Worm (Caenorhabditis elegans): ENCODE data around the gene tag-307.

Gene tag-307

ce11 chrIII:7823285-7823684 is 33.8 kb downstream of the tag-307 start:
- TF ChIP-seq lin-13 (GFP tag; optimal IDR thresholded peaks at IDR 0.05) (no peak), xbp-1 (tag; optimal IDR thresholded peaks at IDR 0.05) (no peak), hlh-17 (GFP tag; optimal IDR thresholded peaks at IDR 0.05; ENCODE audit: borderline replicate concordance) (no peak), dpl-1 (GFP tag; optimal IDR thresholded peaks at IDR 0.05) (no peak), tlp-1 (tag; optimal IDR thresholded peaks at IDR 0.05) (no peak), unc-86 (tag; optimal IDR thresholded peaks at IDR 0.05) (no peak), snu-23 (GFP tag; optimal IDR thresholded peaks at IDR 0.05) (no peak), unc-62 (GFP tag; optimal IDR thresholded peaks at IDR 0.05) (no peak), efl-3 (GFP tag; optimal IDR thresholded peaks at IDR 0.05) (no peak), jun-1 (tag; optimal IDR thresholded peaks at IDR 0.05) (no peak), C04F5.9 (tag; optimal IDR thresholded peaks at IDR 0.05) (no peak)

ce11 chrIII:7819866-7820265 is 37.2 kb downstream of the tag-307 start:
- TF ChIP-seq ces-1 (GFP tag; optimal IDR thresholded peaks at IDR 0.05) = no peak
- TF ChIP-seq elt-2 (tag; optimal IDR thresholded peaks at IDR 0.05) = no peak
- TF ChIP-seq nhr-84 (tag; optimal IDR thresholded peaks at IDR 0.05) = no peak
- no peak for TF ChIP-seq irx-1 (tag; optimal IDR thresholded peaks at IDR 0.05)
- TF ChIP-seq nhr-85 (tag) = peak; percentile 74
- no peak for TF ChIP-seq nhr-11 (tag; optimal IDR thresholded peaks at IDR 0.05)
- TF ChIP-seq aly-2 (tag; optimal IDR thresholded peaks at IDR 0.05) = no peak
- peak; percentile 38 for TF ChIP-seq unc-86 (tag; optimal IDR thresholded peaks at IDR 0.05)
- no peak for TF ChIP-seq xbp-1 (tag; optimal IDR thresholded peaks at IDR 0.05)
- TF ChIP-seq ets-5 (GFP tag; IDR thresholded peaks at IDR 0.05) = no peak
- TF ChIP-seq ama-1 (optimal IDR thresholded peaks at IDR 0.05) = no peak
- TF ChIP-seq ceh-63 (GFP tag; optimal IDR thresholded peaks at IDR 0.05) = no peak
- no peak for TF ChIP-seq tbx-2 (tag; optimal IDR thresholded peaks at IDR 0.05)
- no peak for TF ChIP-seq nhr-12 (tag; optimal IDR thresholded peaks at IDR 0.05)
- no peak for TF ChIP-seq fos-1 (tag; optimal IDR thresholded peaks at IDR 0.05)
- peak; percentile 25 to 59 for TF ChIP-seq lsy-2 (tag; optimal IDR thresholded peaks at IDR 0.05)
- no peak for TF ChIP-seq zag-1 (tag; optimal IDR thresholded peaks at IDR 0.05)
- peak; percentile 7 for TF ChIP-seq rnt-1 (tag; optimal IDR thresholded peaks at IDR 0.05)
- no peak for TF ChIP-seq dsc-1 (tag; optimal IDR thresholded peaks at IDR 0.05)
- TF ChIP-seq pax-3 (tag; optimal IDR thresholded peaks at IDR 0.05) = no peak
- TF ChIP-seq sptf-1 (tag; optimal IDR thresholded peaks at IDR 0.05) = no peak
- TF ChIP-seq lin-14 (GFP tag; optimal IDR thresholded peaks at IDR 0.05) = peak; percentile 23
- TF ChIP-seq mef-2 (tag; optimal IDR thresholded peaks at IDR 0.05) = no peak

ce11 chrIII:7818965-7819364 is 38.1 kb downstream of the tag-307 start:
- TF ChIP-seq mab-9 (GFP tag; IDR thresholded peaks at IDR 0.05) = no peak
- no peak for TF ChIP-seq lin-35 (GFP tag; optimal IDR thresholded peaks at IDR 0.05)
- no peak for TF ChIP-seq sox-4 (tag; optimal IDR thresholded peaks at IDR 0.05)
- TF ChIP-seq nhr-90 (tag; optimal IDR thresholded peaks at IDR 0.05; ENCODE audit: poor library complexity) = no peak
- no peak for TF ChIP-seq vab-15 (tag; optimal IDR thresholded peaks at IDR 0.05)
- TF ChIP-seq lsy-2 (tag; optimal IDR thresholded peaks at IDR 0.05) = no peak
- no peak for TF ChIP-seq unc-30 (tag; optimal IDR thresholded peaks at IDR 0.05)
- TF ChIP-seq unc-130 (tag; optimal IDR thresholded peaks at IDR 0.05) = no peak
- TF ChIP-seq pag-3 (tag; optimal IDR thresholded peaks at IDR 0.05; ENCODE audit: borderline replicate concordance, insufficient read depth) = no peak

- no peak for TF ChIP-seq vab-15 (tag; optimal IDR thresholded peaks at IDR 0.05)
- no peak for TF ChIP-seq lin-15B (tag; optimal IDR thresholded peaks at IDR 0.05)
- no peak for TF ChIP-seq nhr-11 (tag; optimal IDR thresholded peaks at IDR 0.05)
- TF ChIP-seq efl-1 (optimal IDR thresholded peaks at IDR 0.05) = no peak
- TF ChIP-seq efl-1 (GFP tag; optimal IDR thresholded peaks at IDR 0.05 in 1 of 2) = peak in 1 of 2 experiments; percentile 54
- TF ChIP-seq tlp-1 (tag; optimal IDR thresholded peaks at IDR 0.05) = no peak
- peak in 1 of 3 experiments; percentile 99 for TF ChIP-seq dpl-1 (GFP tag; optimal IDR thresholded peaks at IDR 0.05)
These were observed 40.6 kb downstream of the tag-307 start for ce11 chrIII:7816463-7816862.
